Fruit fly (Drosophila melanogaster) whole organism, embryonic: ENCODE measurements around the gene CG7497.

Source experiments
- Blimp-1 ChIP-seq: fragments of 200-800 bp; sonication (Bioruptor generic); optimal IDR thresholded peaks from 3 replicates; lab custom pipeline; 2018; ENCODE audit warnings: missing biosample characterization, missing genetic modification characterization, mild to moderate bottlenecking, moderate library complexity, missing genetic modification reagents
- CG12219 ChIP-seq: fragments of 200-800 bp; sonication (Bioruptor generic); optimal IDR thresholded peaks from 3 replicates; lab custom pipeline; 2018; ENCODE audit warnings: missing biosample characterization, mild to moderate bottlenecking, missing genetic modification characterization
- CG12769 ChIP-seq: fragments of 200-800 bp; sonication (Bioruptor generic); optimal IDR thresholded peaks from 2 replicates; lab custom pipeline; 2019; ENCODE audit warnings: missing biosample characterization, mild to moderate bottlenecking, missing genetic modification characterization, moderate library complexity
- CG13624 ChIP-seq: fragments of 200-800 bp; sonication (Bioruptor generic); optimal IDR thresholded peaks from 2 replicates; lab custom pipeline; 2016; ENCODE audit warnings: missing biosample characterization, missing genetic modification characterization
- CG13775 ChIP-seq: fragments of 200-800 bp; sonication (Bioruptor generic); optimal IDR thresholded peaks from 3 replicates; lab custom pipeline; 2017; ENCODE audit warnings: missing biosample characterization, mild to moderate bottlenecking, missing genetic modification characterization
- CG16779 ChIP-seq: fragments of 200-800 bp; sonication (Bioruptor generic); IDR thresholded peaks from 2 replicates; pipeline ENCODE4 v1.3.6; 2022; ENCODE audit warnings: missing biosample characterization, missing genetic modification characterization
- CG16813 ChIP-seq: fragments of 200-800 bp; sonication (Bioruptor generic); IDR thresholded peaks from 3 replicates; pipeline ENCODE4 v1.3.6; 2022; ENCODE audit warnings: missing biosample characterization, missing genetic modification characterization; ENCODE audit not compliant: partially characterized antibody
- CG16815 ChIP-seq: fragments of 200-800 bp; sonication (Bioruptor generic); optimal IDR thresholded peaks from 3 replicates; lab custom pipeline; 2017; ENCODE audit warnings: missing biosample characterization, mild to moderate bottlenecking, missing genetic modification characterization
- CG17359 ChIP-seq: fragments of 200-800 bp; sonication (Bioruptor generic); optimal IDR thresholded peaks from 3 replicates; lab custom pipeline; 2018; ENCODE audit warnings: missing biosample characterization, mild to moderate bottlenecking, missing genetic modification characterization, moderate library complexity
- CG2116 ChIP-seq: fragments of 200-800 bp; sonication (Bioruptor generic); optimal IDR thresholded peaks from 3 replicates; lab custom pipeline; 2018; ENCODE audit warnings: missing biosample characterization, mild to moderate bottlenecking, missing genetic modification characterization
- CG31388 ChIP-seq: fragments of 200-800 bp; sonication (Bioruptor generic); optimal IDR thresholded peaks from 2 replicates; lab custom pipeline; 2016; ENCODE audit warnings: missing biosample characterization, missing genetic modification characterization
- CG3995 ChIP-seq: fragments of 200-800 bp; sonication (Bioruptor generic); optimal IDR thresholded peaks from 3 replicates; lab custom pipeline; 2016; ENCODE audit warnings: missing biosample characterization, missing genetic modification characterization
- CG4424 ChIP-seq: fragments of 200-800 bp; sonication (Bioruptor generic); optimal IDR thresholded peaks from 3 replicates; lab custom pipeline; 2016; ENCODE audit warnings: missing biosample characterization, missing genetic modification characterization
- CG4617 ChIP-seq: fragments of 200-800 bp; sonication (Bioruptor generic); optimal IDR thresholded peaks from 3 replicates; lab custom pipeline; 2016; ENCODE audit warnings: missing biosample characterization, missing genetic modification characterization, borderline replicate concordance
- CG4707 ChIP-seq: fragments of 200-800 bp; sonication (Bioruptor generic); optimal IDR thresholded peaks from 2 replicates; lab custom pipeline; 2018; ENCODE audit warnings: missing biosample characterization, mild to moderate bottlenecking, missing genetic modification characterization, moderate library complexity
- CG7928 ChIP-seq: fragments of 200-800 bp; sonication (Bioruptor generic); optimal IDR thresholded peaks from 2 replicates; lab custom pipeline; 2017; ENCODE audit warnings: missing biosample characterization, mild to moderate bottlenecking, missing genetic modification characterization
- CG8765 ChIP-seq: fragments of 200-800 bp; sonication (Bioruptor generic); IDR thresholded peaks from 2 replicates; pipeline ENCODE4 v1.3.6; 2022; ENCODE audit warnings: missing biosample characterization, missing genetic modification characterization
- CG9609 ChIP-seq: fragments of 200-800 bp; sonication (Bioruptor generic); optimal IDR thresholded peaks from 3 replicates; lab custom pipeline; 2016; ENCODE audit warnings: missing biosample characterization, missing genetic modification characterization
- Dfd ChIP-seq, 2 experiments: fragments of >200 bp; optimal IDR thresholded peaks; 2 replicates each; lab custom pipeline; 2017; ENCODE audit warnings: missing biosample characterization in 2 of 2, missing genetic modification characterization in 2 of 2
- Dip3 ChIP-seq: fragments of 200-800 bp; sonication (Bioruptor generic); optimal IDR thresholded peaks from 3 replicates; lab custom pipeline; 2016; ENCODE audit warnings: missing biosample characterization, missing genetic modification characterization
- Dll ChIP-seq: fragments of 200-800 bp; sonication (Bioruptor generic); IDR thresholded peaks from 4 replicates; pipeline ENCODE4 v1.3.6; 2022; ENCODE audit warnings: missing biosample characterization, missing genetic modification characterization; ENCODE audit not compliant: partially characterized antibody
- Doc3 ChIP-seq: fragments of 200-800 bp; sonication (Bioruptor generic); IDR thresholded peaks from 3 replicates; pipeline ENCODE4 v1.3.6; 2022; ENCODE audit warnings: missing biosample characterization, missing genetic modification characterization; ENCODE audit not compliant: partially characterized antibody
- Dp ChIP-seq: fragments of 200-800 bp; sonication (Bioruptor generic); optimal IDR thresholded peaks from 2 replicates; lab custom pipeline; 2018; ENCODE audit warnings: missing biosample characterization, mild to moderate bottlenecking, missing genetic modification characterization, moderate library complexity
- Ets65A ChIP-seq: fragments of 200-800 bp; sonication (Bioruptor generic); peaks from one replicate; lab custom pipeline; 2016; ENCODE audit warnings: missing biosample characterization, missing genetic modification characterization
- HmgZ ChIP-seq: fragments of 200-800 bp; sonication (Bioruptor generic); optimal IDR thresholded peaks from 2 replicates; lab custom pipeline; 2018; ENCODE audit warnings: missing biosample characterization, mild to moderate bottlenecking, missing genetic modification characterization
- Hmr ChIP-seq: fragments of 200-800 bp; sonication (Bioruptor generic); optimal IDR thresholded peaks from 3 replicates; lab custom pipeline; 2017; ENCODE audit warnings: mild to moderate bottlenecking, missing biosample characterization, missing genetic modification reagents, missing genetic modification characterization
- Lhr ChIP-seq: fragments of 200-800 bp; sonication (Bioruptor generic); optimal IDR thresholded peaks from 3 replicates; lab custom pipeline; 2017; ENCODE audit warnings: mild to moderate bottlenecking, missing biosample characterization, missing genetic modification reagents, missing genetic modification characterization
- MBD-R2 ChIP-seq: fragments of 200-800 bp; sonication (Bioruptor generic); IDR thresholded peaks from 2 replicates; pipeline ENCODE4 v1.3.6; 2022; ENCODE audit warnings: missing biosample characterization, missing genetic modification characterization
- NC2α ChIP-seq: fragments of 200-800 bp; sonication (Bioruptor generic); optimal IDR thresholded peaks from 2 replicates; lab custom pipeline; 2016; ENCODE audit warnings: missing biosample characterization, missing genetic modification characterization
- NK7.1 ChIP-seq: fragments of 200-800 bp; sonication (Bioruptor generic); optimal IDR thresholded peaks from 3 replicates; lab custom pipeline; 2016; ENCODE audit warnings: missing biosample characterization, missing genetic modification characterization
- Neu2 ChIP-seq: fragments of 200-800 bp; sonication (Bioruptor generic); optimal IDR thresholded peaks from 3 replicates; lab custom pipeline; 2016; ENCODE audit warnings: missing biosample characterization, missing genetic modification characterization, borderline replicate concordance
- Poxn ChIP-seq: fragments of 200-800 bp; sonication (Bioruptor generic); IDR thresholded peaks from 2 replicates; pipeline ENCODE4 v1.3.6; 2022; ENCODE audit warnings: missing biosample characterization, missing genetic modification characterization
- Sry-β ChIP-seq: fragments of 200-800 bp; sonication (Bioruptor generic); optimal IDR thresholded peaks from 2 replicates; lab custom pipeline; 2018; ENCODE audit warnings: missing biosample characterization, mild to moderate bottlenecking, missing genetic modification characterization, moderate library complexity
- Trl ChIP-seq, 3 experiments: fragments of >200 bp in 2 of 3; fragments of 200-800 bp in 1 of 3; sonication (Bioruptor generic) in 1 of 3; optimal IDR thresholded peaks; 2 replicates in 1 of 3; 3 replicates in 2 of 3; lab custom pipeline; 2016 to 2017; ENCODE audit warnings: missing biosample characterization in 1 of 3, missing genetic modification characterization in 1 of 3
- al ChIP-seq: fragments of 200-800 bp; sonication (Bioruptor generic); IDR thresholded peaks from 2 replicates; pipeline ENCODE4 v1.3.6; 2022; ENCODE audit warnings: missing biosample characterization, missing genetic modification characterization
- amos ChIP-seq: fragments of 200-800 bp; sonication (Bioruptor generic); IDR thresholded peaks from 2 replicates; pipeline ENCODE4 v1.3.6; 2022; ENCODE audit warnings: missing biosample characterization, missing genetic modification characterization; ENCODE audit not compliant: partially characterized antibody
- bbx ChIP-seq: fragments of 200-800 bp; sonication (Bioruptor generic); IDR thresholded peaks from 2 replicates; pipeline ENCODE4 v1.3.6; 2022; ENCODE audit warnings: missing biosample characterization, missing genetic modification characterization; ENCODE audit not compliant: partially characterized antibody
- btn ChIP-seq: fragments of 200-800 bp; sonication (Bioruptor generic); optimal IDR thresholded peaks from 2 replicates; lab custom pipeline; 2016; ENCODE audit warnings: missing biosample characterization, missing genetic modification characterization
- cas ChIP-seq: fragments of 200-800 bp; sonication (Bioruptor generic); IDR thresholded peaks from 2 replicates; pipeline ENCODE4 v1.3.6; 2022; ENCODE audit warnings: missing biosample characterization, missing genetic modification characterization
- caup ChIP-seq: fragments of 200-800 bp; sonication (Bioruptor generic); optimal IDR thresholded peaks from 3 replicates; lab custom pipeline; 2017; ENCODE audit warnings: missing biosample characterization, mild to moderate bottlenecking, missing genetic modification characterization, moderate library complexity; ENCODE audit not compliant: severe bottlenecking
- crc ChIP-seq: fragments of 200-800 bp; sonication (Bioruptor generic); optimal IDR thresholded peaks from 2 replicates; lab custom pipeline; 2016; ENCODE audit warnings: missing biosample characterization, missing genetic modification characterization
- eve ChIP-seq, 2 experiments: fragments of >200 bp; optimal IDR thresholded peaks; 2 replicates each; lab custom pipeline; 2017; ENCODE audit warnings: missing biosample characterization in 2 of 2, missing genetic modification characterization in 2 of 2
- ewg ChIP-seq: fragments of 200-800 bp; sonication (Bioruptor generic); optimal IDR thresholded peaks from 3 replicates; lab custom pipeline; 2017; ENCODE audit warnings: mild to moderate bottlenecking, missing biosample characterization, missing genetic modification reagents, missing genetic modification characterization
- kay ChIP-seq: fragments of 200-800 bp; sonication (Bioruptor generic); optimal IDR thresholded peaks from 2 replicates; lab custom pipeline; 2016; ENCODE audit warnings: missing biosample characterization, missing genetic modification characterization
- kni ChIP-seq: fragments of 200-800 bp; sonication (Bioruptor generic); optimal IDR thresholded peaks from 3 replicates; lab custom pipeline; 2017; ENCODE audit warnings: mild to moderate bottlenecking, missing biosample characterization, missing genetic modification reagents, missing genetic modification characterization
- nom ChIP-seq: fragments of 200-800 bp; sonication (Bioruptor generic); optimal IDR thresholded peaks from 2 replicates; lab custom pipeline; 2017; ENCODE audit warnings: missing biosample characterization, missing genetic modification characterization, mild to moderate bottlenecking, moderate library complexity, missing genetic modification reagents
- onecut ChIP-seq: fragments of 200-800 bp; sonication (Bioruptor generic); IDR thresholded peaks from 2 replicates; pipeline ENCODE4 v1.3.6; 2022; ENCODE audit warnings: missing biosample characterization, missing genetic modification characterization
- seq ChIP-seq: fragments of 200-800 bp; sonication (Bioruptor generic); IDR thresholded peaks from 2 replicates; pipeline ENCODE4 v1.3.6; 2022; ENCODE audit warnings: missing biosample characterization, missing genetic modification characterization
- sna ChIP-seq: fragments of 200-800 bp; sonication (Bioruptor generic); IDR thresholded peaks from 2 replicates; pipeline ENCODE4 v1.3.6; 2022; ENCODE audit warnings: missing biosample characterization, missing genetic modification characterization; ENCODE audit not compliant: partially characterized antibody
- zen ChIP-seq: fragments of 200-800 bp; sonication (Bioruptor generic); optimal IDR thresholded peaks from 3 replicates; lab custom pipeline; 2018; ENCODE audit warnings: missing biosample characterization, mild to moderate bottlenecking, missing genetic modification characterization, moderate library complexity

CG7497 gene

DNA sequence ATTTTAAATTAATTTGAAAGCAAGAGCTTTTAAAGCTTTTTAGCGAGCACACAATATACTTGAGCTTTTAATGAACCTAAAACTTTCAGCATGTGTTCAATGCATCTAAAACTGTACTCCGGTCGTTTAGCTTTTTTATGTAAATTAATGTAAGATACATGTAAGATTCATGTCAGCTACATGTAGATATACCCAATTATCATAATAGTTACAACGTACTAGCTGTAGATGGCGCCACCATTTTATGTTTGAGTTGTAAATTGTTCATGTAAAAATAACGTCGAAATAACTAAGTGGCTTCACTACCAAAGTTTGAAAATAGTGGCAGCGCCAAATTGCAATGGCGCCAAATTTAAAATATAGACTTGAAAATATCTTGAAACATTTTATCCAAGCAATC, 36.4 kb upstream of the CG7497 start (continued):
- no peak for TF ChIP-seq Dll
- TF ChIP-seq Dfd (GFP tag; optimal IDR thresholded peaks at IDR 0.05; lab: Kevin White, UChicago) = no peak
- no peak for TF ChIP-seq CG17359 (tag; lab: Kevin White, UChicago)
- TF ChIP-seq CG13775 (GFP tag; lab: Kevin White, UChicago) = no peak
- peak; percentile 32 for TF ChIP-seq CG13624 (GFP tag; lab: Kevin White, UChicago)
- TF ChIP-seq CG12769 (tag; lab: Kevin White, UChicago) = peak; percentile 23
- TF ChIP-seq Doc3 (GFP tag; lab: Robert Waterston, UW) = no peak
- no peak for TF ChIP-seq MBD-R2 (GFP tag; lab: Robert Waterston, UW)
- TF ChIP-seq Poxn (GFP tag; lab: Robert Waterston, UW) = no peak
- no peak for TF ChIP-seq CG2116
- TF ChIP-seq Lhr (GFP tag; lab: Kevin White, UChicago) = peak; percentile 93
- no peak for TF ChIP-seq Neu2 (GFP tag; lab: Kevin White, UChicago)
- no peak for TF ChIP-seq caup (GFP tag; lab: Kevin White, UChicago)
- no peak for TF ChIP-seq NC2α
- no peak for TF ChIP-seq Trl (optimal IDR thresholded peaks at IDR 0.05; lab: Kevin White, UChicago)
- TF ChIP-seq Trl (GFP tag; optimal IDR thresholded peaks at IDR 0.05; lab: Kevin White, UChicago) = peak; percentile 25
- no peak for TF ChIP-seq CG4617 (GFP tag; lab: Kevin White, UChicago)
- no peak for TF ChIP-seq kni
- TF ChIP-seq Ets65A (GFP tag; lab: Kevin White, UChicago) = no peak
- TF ChIP-seq Sry-β (GFP tag; lab: Kevin White, UChicago) = no peak
- peak; percentile 62 for TF ChIP-seq nom (GFP tag; lab: Kevin White, UChicago)
- no peak for TF ChIP-seq eve (GFP tag; optimal IDR thresholded peaks at IDR 0.05; lab: Kevin White, UChicago)
- TF ChIP-seq seq = no peak
- peak; percentile 66 for TF ChIP-seq Hmr (GFP tag; lab: Kevin White, UChicago)
- TF ChIP-seq kay (GFP tag; lab: Kevin White, UChicago) = no peak
- TF ChIP-seq amos = peak; percentile 80
- no peak for TF ChIP-seq CG16779 (GFP tag; lab: Robert Waterston, UW)
- TF ChIP-seq CG9609 = no peak
- TF ChIP-seq al = no peak
- no peak for TF ChIP-seq CG16815 (GFP tag; lab: Kevin White, UChicago)
- peak; percentile 61; the same call in 1 of the 2 replicates for TF ChIP-seq bbx (GFP tag; lab: Robert Waterston, UW)
- no peak for TF ChIP-seq Dip3 (GFP tag; lab: Kevin White, UChicago)
- no peak for TF ChIP-seq NK7.1
- TF ChIP-seq CG4424 (GFP tag; lab: Kevin White, UChicago) = no peak
- no peak for TF ChIP-seq sna (GFP tag; lab: Robert Waterston, UW)
- TF ChIP-seq Blimp-1 (GFP tag; lab: Kevin White, UChicago) = no peak
- no peak for TF ChIP-seq CG3995 (GFP tag; lab: Kevin White, UChicago)
- TF ChIP-seq HmgZ (tag; lab: Kevin White, UChicago) = peak; percentile 86
- no peak for TF ChIP-seq CG4707
- no peak for TF ChIP-seq ewg (GFP tag; lab: Kevin White, UChicago)
- no peak for TF ChIP-seq btn (GFP tag; lab: Kevin White, UChicago)
- TF ChIP-seq cas (GFP tag; lab: Robert Waterston, UW) = no peak
- TF ChIP-seq zen (tag; lab: Kevin White, UChicago) = peak; percentile 69
- no peak for TF ChIP-seq onecut (GFP tag; lab: Robert Waterston, UW)
- TF ChIP-seq Dp (GFP tag; lab: Kevin White, UChicago) = peak; percentile 99
- no peak for TF ChIP-seq CG8765 (GFP tag; lab: Robert Waterston, UW)
- TF ChIP-seq CG7928 = no peak
- no peak for TF ChIP-seq CG31388 (GFP tag; lab: Kevin White, UChicago)
- no peak for TF ChIP-seq CG12219
- no peak for TF ChIP-seq crc (GFP tag; lab: Kevin White, UChicago)
- peak; percentile 61; the same call in 2 of the 3 replicates for TF ChIP-seq CG16813
